ENCODE assay signal across 3 fruit fly cellular contexts in genomic region chr3R:9529913-9530312, dm6.
TF ChIP-seq lines count a peak whose summit lies in the region.

No protein-coding gene starts in this region.

- no peak for TF ChIP-seq CTCF in whole organism, embryonic (GFP tag; optimal IDR thresholded peaks at IDR 0.05; lab: Kevin White, UChicago)

TF ChIP-seq in whole organism, adult, 20 proteins besides CTCF, POLR2A, EP300 and RAD21:
- no peak for TF ChIP-seq Crg-1 (GFP tag; optimal IDR thresholded peaks at IDR 0.05; lab: Kevin White, UChicago)
- peak; percentile 19 for TF ChIP-seq kay (GFP tag; lab: Kevin White, UChicago; ENCODE audit: borderline replicate concordance)
- no peak for TF ChIP-seq CG11617 (GFP tag; optimal IDR thresholded peaks at IDR 0.05; lab: Kevin White, UChicago)
- TF ChIP-seq ovo (GFP tag; optimal IDR thresholded peaks at IDR 0.05; lab: Kevin White, UChicago), result peak; percentile 68

TF ChIP-seq in whole organism, embryonic, 481 proteins besides CTCF, POLR2A, EP300 and RAD21 (continues in another document):
- TF ChIP-seq PHDP (tag; optimal IDR thresholded peaks at IDR 0.05; lab: Kevin White, UChicago) (peak; percentile 1), Med (GFP tag; lab: Kevin White, UChicago) (peak; percentile 74), Mes4 (GFP tag; optimal IDR thresholded peaks at IDR 0.05; lab: Kevin White, UChicago) (no peak), CG12391 (tag; optimal IDR thresholded peaks at IDR 0.05; lab: Kevin White, UChicago) (no peak), CG17568 (GFP tag; optimal IDR thresholded peaks at IDR 0.05; lab: Kevin White, UChicago) (peak; percentile 37), Hr39 (optimal IDR thresholded peaks at IDR 0.05; lab: Kevin White, UChicago) (no peak), kni (GFP tag; optimal IDR thresholded peaks at IDR 0.05; lab: Kevin White, UChicago) (peak; percentile 26), otp (GFP tag; IDR thresholded peaks at IDR 0.05; lab: Robert Waterston, UW) (no peak), CG12219 (GFP tag; optimal IDR thresholded peaks at IDR 0.05; lab: Kevin White, UChicago) (peak; percentile 12), fd64A (GFP tag; optimal IDR thresholded peaks at IDR 0.05; lab: Kevin White, UChicago) (peak; percentile 36), sens (GFP tag; lab: Kevin White, UChicago) (peak; percentile 37), Pdp1 (GFP tag; optimal IDR thresholded peaks at IDR 0.05; lab: Kevin White, UChicago) (peak in 1 of 2 experiments; percentile 60), CG2129 (GFP tag; IDR thresholded peaks at IDR 0.05; lab: Robert Waterston, UW; ENCODE audit: partially characterized antibody) (no peak), CG7556 (GFP tag; optimal IDR thresholded peaks at IDR 0.05; lab: Kevin White, UChicago) (no peak), CG11456 (GFP tag; IDR thresholded peaks at IDR 0.05; lab: Robert Waterston, UW) (no peak), CG17359 (tag; optimal IDR thresholded peaks at IDR 0.05; lab: Kevin White, UChicago) (peak; percentile 14), CG2678 (tag; optimal IDR thresholded peaks at IDR 0.05; lab: Kevin White, UChicago) (peak; percentile 8), sd (tag; optimal IDR thresholded peaks at IDR 0.05; lab: Kevin White, UChicago) (peak; percentile 5), Ada2b (GFP tag; IDR thresholded peaks at IDR 0.05; lab: Robert Waterston, UW) (no peak), CG12071 (GFP tag; optimal IDR thresholded peaks at IDR 0.05; lab: Kevin White, UChicago) (peak; percentile 55), cwo (GFP tag; optimal IDR thresholded peaks at IDR 0.05; lab: Kevin White, UChicago) (peak; percentile 51), Dek (tag; optimal IDR thresholded peaks at IDR 0.05; lab: Kevin White, UChicago) (peak; percentile 3), CG9876 (GFP tag; optimal IDR thresholded peaks at IDR 0.05; lab: Kevin White, UChicago) (no peak), Tbp (GFP tag; optimal IDR thresholded peaks at IDR 0.05; lab: Kevin White, UChicago) (no peak), Spps (tag; optimal IDR thresholded peaks at IDR 0.05; lab: Kevin White, UChicago) (peak; percentile 1), Xbp1 (GFP tag; optimal IDR thresholded peaks at IDR 0.05; lab: Kevin White, UChicago) (no peak), run (tag; optimal IDR thresholded peaks at IDR 0.05; lab: Kevin White, UChicago) (peak; percentile 34), croc (GFP tag; conservative IDR thresholded peaks at IDR 0.05; lab: Robert Waterston, UW) (no peak), CG5953 (GFP tag; IDR thresholded peaks at IDR 0.05; lab: Robert Waterston, UW) (no peak), CG3281 (GFP tag; optimal IDR thresholded peaks at IDR 0.05; lab: Kevin White, UChicago) (peak; percentile 7), Asciz (GFP tag; optimal IDR thresholded peaks at IDR 0.05; lab: Kevin White, UChicago) (peak; percentile 30), NfI (GFP tag; optimal IDR thresholded peaks at IDR 0.05; lab: Kevin White, UChicago) (peak; percentile 10), CG6791 (GFP tag; IDR thresholded peaks at IDR 0.05; lab: Robert Waterston, UW; ENCODE audit: partially characterized antibody) (no peak), Ets65A (GFP tag; lab: Kevin White, UChicago) (peak; percentile 80), chm (GFP tag; IDR thresholded peaks at IDR 0.05; lab: Robert Waterston, UW) (no peak), pita (GFP tag; optimal IDR thresholded peaks at IDR 0.05; lab: Kevin White, UChicago) (no peak), CG17385 (GFP tag; optimal IDR thresholded peaks at IDR 0.05; lab: Kevin White, UChicago) (peak; percentile 16), Atf6 (GFP tag; IDR thresholded peaks at IDR 0.05; lab: Robert Waterston, UW) (no peak), bsh (GFP tag; optimal IDR thresholded peaks at IDR 0.05; lab: Kevin White, UChicago) (no peak), dmrt11E (tag; optimal IDR thresholded peaks at IDR 0.05; lab: Kevin White, UChicago) (no peak), CG31441 (GFP tag; IDR thresholded peaks at IDR 0.05; lab: Robert Waterston, UW) (no peak), lab (GFP tag; optimal IDR thresholded peaks at IDR 0.05; lab: Kevin White, UChicago) (peak; percentile 6), ATbp (GFP tag; optimal IDR thresholded peaks at IDR 0.05; lab: Kevin White, UChicago) (peak; percentile 32), Sox100B (GFP tag; optimal IDR thresholded peaks at IDR 0.05; lab: Kevin White, UChicago) (peak; percentile 2), sug (tag; optimal IDR thresholded peaks at IDR 0.05; lab: Kevin White, UChicago) (peak; percentile 5), cg (GFP tag; optimal IDR thresholded peaks at IDR 0.05; lab: Kevin White, UChicago) (peak; percentile 15)

TF ChIP-seq in whole organism, prepupa, 60 proteins besides CTCF, POLR2A, EP300 and RAD21:
- TF ChIP-seq Sox102F (GFP tag; optimal IDR thresholded peaks at IDR 0.05; lab: Kevin White, UChicago), result no peak
- peak; percentile 74 for TF ChIP-seq fkh (GFP tag; optimal IDR thresholded peaks at IDR 0.05; lab: Kevin White, UChicago)
- no peak for TF ChIP-seq svp (GFP tag; lab: Kevin White, UChicago)
